Fruit fly (Drosophila melanogaster) whole organism, embryonic: ENCODE measurements around the gene CG9360.

Source experiments
- Asciz ChIP-seq: fragments of 200-800 bp; sonication (Bioruptor generic); optimal IDR thresholded peaks from 2 replicates; lab custom pipeline; 2017; ENCODE audit warnings: missing biosample characterization, mild to moderate bottlenecking, missing genetic modification characterization, missing genetic modification reagents
- CG10654 ChIP-seq: fragments of 200-800 bp; sonication (Bioruptor generic); optimal IDR thresholded peaks from 2 replicates; lab custom pipeline; 2016; ENCODE audit warnings: missing biosample characterization, missing genetic modification characterization
- CG11085 ChIP-seq: fragments of 200-800 bp; sonication (Bioruptor generic); IDR thresholded peaks from 2 replicates; pipeline ENCODE4 v1.3.6; 2022; ENCODE audit warnings: missing biosample characterization, missing genetic modification characterization
- CG13123 ChIP-seq: fragments of 200-800 bp; sonication (Bioruptor generic); optimal IDR thresholded peaks from 2 replicates; lab custom pipeline; 2016; ENCODE audit warnings: missing biosample characterization, missing genetic modification characterization
- CG13424 ChIP-seq: fragments of 200-800 bp; sonication (Bioruptor generic); optimal IDR thresholded peaks from 2 replicates; lab custom pipeline; 2019; ENCODE audit warnings: missing biosample characterization, mild to moderate bottlenecking, missing genetic modification characterization, moderate library complexity
- CG13624 ChIP-seq: fragments of 200-800 bp; sonication (Bioruptor generic); optimal IDR thresholded peaks from 2 replicates; lab custom pipeline; 2016; ENCODE audit warnings: missing biosample characterization, missing genetic modification characterization
- CG13894 ChIP-seq: fragments of 200-800 bp; sonication (Bioruptor generic); optimal IDR thresholded peaks from 3 replicates; lab custom pipeline; 2018; ENCODE audit warnings: missing biosample characterization, mild to moderate bottlenecking, missing genetic modification characterization, moderate library complexity
- CG1529 ChIP-seq: fragments of 200-800 bp; sonication (Bioruptor generic); optimal IDR thresholded peaks from 3 replicates; lab custom pipeline; 2018; ENCODE audit warnings: missing biosample characterization, missing genetic modification characterization
- CG1602 ChIP-seq: fragments of 200-800 bp; sonication (Bioruptor generic); optimal IDR thresholded peaks from 3 replicates; lab custom pipeline; 2016; ENCODE audit warnings: missing biosample characterization, missing genetic modification characterization
- CG17829 ChIP-seq: fragments of 200-800 bp; optimal IDR thresholded peaks from 2 replicates; lab custom pipeline; 2019; ENCODE audit warnings: missing biosample characterization, mild to moderate bottlenecking, missing genetic modification characterization, moderate library complexity
- CG17912 ChIP-seq: fragments of 200-800 bp; sonication (Bioruptor generic); optimal IDR thresholded peaks from 2 replicates; lab custom pipeline; 2018; ENCODE audit warnings: missing biosample characterization, mild to moderate bottlenecking, missing genetic modification characterization
- CG2202 ChIP-seq: fragments of 200-800 bp; sonication (Bioruptor generic); optimal IDR thresholded peaks from 2 replicates; lab custom pipeline; 2018; ENCODE audit warnings: missing biosample characterization, mild to moderate bottlenecking, missing genetic modification characterization
- CG32767 ChIP-seq: fragments of 200-800 bp; sonication (Bioruptor generic); IDR thresholded peaks from 2 replicates; pipeline ENCODE4 v1.3.6; 2022; ENCODE audit warnings: missing biosample characterization, missing genetic modification characterization
- CG33557 ChIP-seq: fragments of 200-800 bp; sonication (Bioruptor generic); optimal IDR thresholded peaks from 2 replicates; lab custom pipeline; 2019; ENCODE audit warnings: missing biosample characterization, mild to moderate bottlenecking, missing genetic modification characterization, moderate library complexity
- CG5953 ChIP-seq: fragments of 200-800 bp; sonication (Bioruptor generic); IDR thresholded peaks from 2 replicates; pipeline ENCODE4 v1.3.6; 2022; ENCODE audit warnings: missing biosample characterization, missing genetic modification characterization
- CG6272 ChIP-seq: fragments of 200-800 bp; sonication (Bioruptor generic); IDR thresholded peaks from 2 replicates; pipeline ENCODE4 v1.3.6; 2022; ENCODE audit warnings: missing biosample characterization, missing genetic modification characterization
- CG6765 ChIP-seq: fragments of 200-800 bp; sonication (Bioruptor generic); optimal IDR thresholded peaks from 3 replicates; lab custom pipeline; 2017; ENCODE audit warnings: missing biosample characterization, mild to moderate bottlenecking, missing genetic modification characterization
- CG8478 ChIP-seq: fragments of >200 bp; optimal IDR thresholded peaks from 2 replicates; lab custom pipeline; 2018
- CG9609 ChIP-seq: fragments of 200-800 bp; sonication (Bioruptor generic); optimal IDR thresholded peaks from 3 replicates; lab custom pipeline; 2016; ENCODE audit warnings: missing biosample characterization, missing genetic modification characterization
- Dek ChIP-seq: fragments of 200-800 bp; sonication (Bioruptor generic); optimal IDR thresholded peaks from 3 replicates; lab custom pipeline; 2019; ENCODE audit warnings: missing biosample characterization, mild to moderate bottlenecking, missing genetic modification characterization, moderate library complexity
- Dip3 ChIP-seq: fragments of 200-800 bp; sonication (Bioruptor generic); optimal IDR thresholded peaks from 3 replicates; lab custom pipeline; 2016; ENCODE audit warnings: missing biosample characterization, missing genetic modification characterization
- HLH3B ChIP-seq: fragments of 200-800 bp; sonication (Bioruptor generic); IDR thresholded peaks from 2 replicates; pipeline ENCODE4 v1.3.6; 2022; ENCODE audit warnings: missing biosample characterization, missing genetic modification characterization
- HmgZ ChIP-seq: fragments of 200-800 bp; sonication (Bioruptor generic); optimal IDR thresholded peaks from 2 replicates; lab custom pipeline; 2018; ENCODE audit warnings: missing biosample characterization, mild to moderate bottlenecking, missing genetic modification characterization
- Hr78 ChIP-seq, 2 experiments: fragments of 200-800 bp in 1 of 2; fragments of >200 bp in 1 of 2; sonication (Bioruptor generic) in 1 of 2; optimal IDR thresholded peaks; 2 replicates each; lab custom pipeline; 2017 to 2019; ENCODE audit warnings: missing biosample characterization in 2 of 2, missing genetic modification characterization in 2 of 2, mild to moderate bottlenecking in 1 of 2, moderate library complexity in 1 of 2
- Pdp1 ChIP-seq, 2 experiments: fragments of 200-800 bp; sonication (Bioruptor generic); optimal IDR thresholded peaks; 3 replicates each; lab custom pipeline; 2016; ENCODE audit warnings: missing biosample characterization in 2 of 2, missing genetic modification characterization in 2 of 2, mild to moderate bottlenecking in 1 of 2, moderate library complexity in 1 of 2
- Ptx1 ChIP-seq: fragments of 200-800 bp; sonication (Bioruptor generic); IDR thresholded peaks from 2 replicates; pipeline ENCODE4 v1.3.6; 2022; ENCODE audit warnings: missing biosample characterization, missing genetic modification characterization
- Rfx ChIP-seq: fragments of 200-800 bp; sonication (Bioruptor generic); IDR thresholded peaks from 2 replicates; pipeline ENCODE4 v1.3.6; 2022; ENCODE audit warnings: missing biosample characterization, missing genetic modification characterization
- Ssrp ChIP-seq: fragments of 200-800 bp; sonication (Bioruptor generic); optimal IDR thresholded peaks from 2 replicates; lab custom pipeline; 2018; ENCODE audit warnings: missing biosample characterization, mild to moderate bottlenecking, missing genetic modification characterization, moderate library complexity
- TFAM ChIP-seq: fragments of 200-800 bp; sonication (Bioruptor generic); optimal IDR thresholded peaks from 2 replicates; lab custom pipeline; 2017; ENCODE audit warnings: missing biosample characterization, missing genetic modification characterization, inconsistent platforms
- Trl ChIP-seq, 3 experiments: fragments of >200 bp in 2 of 3; fragments of 200-800 bp in 1 of 3; sonication (Bioruptor generic) in 1 of 3; optimal IDR thresholded peaks; 2 replicates in 1 of 3; 3 replicates in 2 of 3; lab custom pipeline; 2016 to 2017; ENCODE audit warnings: missing biosample characterization in 1 of 3, missing genetic modification characterization in 1 of 3
- bcd ChIP-seq: fragments of 200-800 bp; sonication (Bioruptor generic); optimal IDR thresholded peaks from 2 replicates; lab custom pipeline; 2017; ENCODE audit warnings: missing biosample characterization, mild to moderate bottlenecking, missing genetic modification characterization
- crol ChIP-seq: fragments of 200-800 bp; sonication (Bioruptor generic); IDR thresholded peaks from 2 replicates; pipeline ENCODE4 v1.3.6; 2022; ENCODE audit warnings: missing biosample characterization, missing genetic modification characterization
- danr ChIP-seq: fragments of 200-800 bp; sonication (Bioruptor generic); IDR thresholded peaks from 2 replicates; pipeline ENCODE4 v1.3.6; 2022; ENCODE audit warnings: missing biosample characterization, missing genetic modification characterization
- dmrt11E ChIP-seq: fragments of 200-800 bp; sonication (Bioruptor generic); optimal IDR thresholded peaks from 3 replicates; lab custom pipeline; 2018; ENCODE audit warnings: missing biosample characterization, mild to moderate bottlenecking, missing genetic modification characterization, moderate library complexity
- fd3F ChIP-seq: fragments of 200-800 bp; sonication (Bioruptor generic); optimal IDR thresholded peaks from 2 replicates; lab custom pipeline; 2018; ENCODE audit warnings: missing biosample characterization, mild to moderate bottlenecking, missing genetic modification characterization, moderate library complexity
- grn ChIP-seq: fragments of 200-800 bp; sonication (Bioruptor generic); optimal IDR thresholded peaks from 3 replicates; lab custom pipeline; 2017; ENCODE audit warnings: missing biosample characterization, missing genetic modification characterization
- hkb ChIP-seq, 2 experiments: fragments of 200-800 bp in 1 of 2; fragments of >200 bp in 1 of 2; sonication (Bioruptor generic) in 1 of 2; IDR thresholded peaks in 1 of 2; optimal IDR thresholded peaks in 1 of 2; 2 replicates each; pipeline versions ENCODE4 v1.3.6 to Lab custom; 2017 to 2022; ENCODE audit warnings: missing biosample characterization in 1 of 2, missing genetic modification characterization in 1 of 2
- hth ChIP-seq: fragments of >200 bp; optimal IDR thresholded peaks from 2 replicates; lab custom pipeline; 2017; ENCODE audit warnings: inconsistent platforms
- inv ChIP-seq: fragments of 200-800 bp; sonication (Bioruptor generic); IDR thresholded peaks from 2 replicates; pipeline ENCODE4 v1.3.6; 2022; ENCODE audit warnings: missing biosample characterization, missing genetic modification characterization; ENCODE audit not compliant: partially characterized antibody
- jigr1 ChIP-seq: fragments of 200-800 bp; sonication (Bioruptor generic); IDR thresholded peaks from 3 replicates; pipeline ENCODE4 v1.3.6; 2022; ENCODE audit warnings: missing biosample characterization, missing genetic modification characterization
- kay ChIP-seq: fragments of 200-800 bp; sonication (Bioruptor generic); optimal IDR thresholded peaks from 2 replicates; lab custom pipeline; 2016; ENCODE audit warnings: missing biosample characterization, missing genetic modification characterization
- klu ChIP-seq: fragments of 200-800 bp; sonication (Bioruptor generic); IDR thresholded peaks from 2 replicates; pipeline ENCODE4 v1.3.6; 2022; ENCODE audit warnings: missing biosample characterization, missing genetic modification characterization
- kni ChIP-seq: fragments of 200-800 bp; sonication (Bioruptor generic); optimal IDR thresholded peaks from 3 replicates; lab custom pipeline; 2017; ENCODE audit warnings: mild to moderate bottlenecking, missing biosample characterization, missing genetic modification reagents, missing genetic modification characterization
- lilli ChIP-seq: fragments of 200-800 bp; sonication (Bioruptor generic); optimal IDR thresholded peaks from 3 replicates; lab custom pipeline; 2016; ENCODE audit warnings: missing biosample characterization, missing genetic modification characterization
- mirr ChIP-seq: fragments of 200-800 bp; sonication (Bioruptor generic); optimal IDR thresholded peaks from 3 replicates; lab custom pipeline; 2018; ENCODE audit warnings: missing biosample characterization, mild to moderate bottlenecking, missing genetic modification characterization
- pros ChIP-seq: fragments of 200-800 bp; sonication (Bioruptor generic); optimal IDR thresholded peaks from 3 replicates; lab custom pipeline; 2019; ENCODE audit warnings: missing biosample characterization, mild to moderate bottlenecking, missing genetic modification characterization, moderate library complexity
- pzg ChIP-seq: fragments of 200-800 bp; sonication (Bioruptor generic); optimal IDR thresholded peaks from 3 replicates; lab custom pipeline; 2018; ENCODE audit warnings: missing biosample characterization, mild to moderate bottlenecking, missing genetic modification characterization, moderate library complexity
- sens ChIP-seq: fragments of 200-800 bp; sonication (Bioruptor generic); peaks from one replicate; lab custom pipeline; 2016; ENCODE audit warnings: missing biosample characterization, missing genetic modification characterization
- stwl ChIP-seq: fragments of 200-800 bp; sonication (Bioruptor generic); optimal IDR thresholded peaks from 3 replicates; lab custom pipeline; 2018; ENCODE audit warnings: missing biosample characterization, mild to moderate bottlenecking, missing genetic modification characterization, moderate library complexity
- z ChIP-seq: fragments of 200-800 bp; sonication (Bioruptor generic); IDR thresholded peaks from 3 replicates; pipeline ENCODE4 v1.3.6; 2022; ENCODE audit warnings: missing biosample characterization, missing genetic modification characterization
- zen ChIP-seq: fragments of 200-800 bp; sonication (Bioruptor generic); optimal IDR thresholded peaks from 3 replicates; lab custom pipeline; 2018; ENCODE audit warnings: missing biosample characterization, mild to moderate bottlenecking, missing genetic modification characterization, moderate library complexity

Gene CG9360

DNA sequence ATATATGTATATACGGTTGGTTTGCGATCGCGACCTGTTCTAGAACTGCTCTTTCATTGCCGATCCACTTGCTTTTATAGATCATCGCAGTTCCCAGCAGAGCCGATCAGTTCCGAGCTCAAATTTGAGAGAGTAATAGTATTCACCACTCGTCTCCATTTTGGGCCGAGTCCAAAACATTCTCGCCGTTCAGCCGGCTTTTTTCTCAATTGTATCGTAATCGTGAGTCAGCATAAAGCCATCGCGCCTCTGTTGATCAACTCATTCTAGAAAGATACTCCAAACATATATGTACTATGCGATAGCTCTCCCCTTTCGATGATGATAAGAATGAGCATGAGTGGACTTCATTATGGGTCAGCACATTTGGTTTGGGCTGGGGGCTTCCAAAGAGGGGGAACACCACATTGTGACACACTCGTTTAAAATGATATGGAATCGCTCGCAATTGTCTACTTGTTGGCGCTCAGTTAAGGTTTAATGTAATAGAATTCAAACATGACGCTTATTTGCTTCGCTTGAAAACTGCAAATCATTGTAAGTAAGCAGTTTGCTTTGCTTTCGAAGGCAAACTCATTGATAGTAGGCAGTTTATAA, at the start of gene CG9360:
Gene CG9360, minus strand, starts transcription at position 51 of the 597 bp plus-strand sequence.
- TF ChIP-seq CG8478 (no peak), CG13624 (GFP tag; lab: Kevin White, UChicago) (no peak), grn (GFP tag; lab: Kevin White, UChicago) (peak; percentile 90), hkb (optimal IDR thresholded peaks at IDR 0.05; lab: Kevin White, UChicago) (no peak), hkb (GFP tag; IDR thresholded peaks at IDR 0.05; lab: Robert Waterston, UW) (no peak), kni (GFP tag; lab: Kevin White, UChicago) (no peak), CG9609 (GFP tag; lab: Kevin White, UChicago) (no peak), Asciz (GFP tag; lab: Kevin White, UChicago) (no peak), CG1529 (GFP tag; lab: Kevin White, UChicago) (no peak), CG10654 (no peak), bcd (no peak), lilli (GFP tag; lab: Kevin White, UChicago) (no peak), kay (peak; percentile 67), Rfx (GFP tag; lab: Robert Waterston, UW) (no peak), hth (lab: Kevin White, UChicago) (no peak), HLH3B (no peak), CG6272 (GFP tag; lab: Robert Waterston, UW) (no peak), Trl (optimal IDR thresholded peaks at IDR 0.05; lab: Kevin White, UChicago) (peak in 1 of 2 experiments; percentile 23), Trl (GFP tag; optimal IDR thresholded peaks at IDR 0.05; lab: Kevin White, UChicago) (no peak), HmgZ (no peak), jigr1 (GFP tag; lab: Robert Waterston, UW) (no peak), zen (tag; lab: Kevin White, UChicago) (no peak), klu (no peak), Dek (tag; lab: Kevin White, UChicago) (no peak), CG13123 (GFP tag; lab: Kevin White, UChicago) (no peak), mirr (peak; percentile 67), sens (peak; percentile 37), fd3F (GFP tag; lab: Kevin White, UChicago) (no peak), CG17829 (tag; lab: Kevin White, UChicago) (no peak), CG5953 (no peak), CG32767 (GFP tag; lab: Robert Waterston, UW) (no peak), danr (GFP tag; lab: Robert Waterston, UW) (no peak), Ssrp (no peak), CG13424 (tag; lab: Kevin White, UChicago) (no peak), inv (GFP tag; lab: Robert Waterston, UW) (no peak), Dip3 (GFP tag; lab: Kevin White, UChicago) (no peak), CG11085 (GFP tag; lab: Robert Waterston, UW) (no peak), crol (GFP tag; lab: Robert Waterston, UW) (peak; percentile 71), CG13894 (no peak), TFAM (GFP tag; lab: Kevin White, UChicago) (no peak), z (peak; percentile 80; the same call in 2 of the 3 replicates), Hr78 (GFP tag; optimal IDR thresholded peaks at IDR 0.05; lab: Kevin White, UChicago) (no peak), Pdp1 (GFP tag; optimal IDR thresholded peaks at IDR 0.05; lab: Kevin White, UChicago) (no peak), stwl (tag; lab: Kevin White, UChicago) (no peak), CG33557 (GFP tag; lab: Kevin White, UChicago) (no peak), pzg (GFP tag; lab: Kevin White, UChicago) (no peak), dmrt11E (tag; lab: Kevin White, UChicago) (no peak), Ptx1 (GFP tag; lab: Robert Waterston, UW) (no peak), CG2202 (tag; lab: Kevin White, UChicago) (no peak), CG6765 (GFP tag; lab: Kevin White, UChicago) (no peak), CG1602 (GFP tag; lab: Kevin White, UChicago) (no peak), pros (no peak), CG17912 (GFP tag; lab: Kevin White, UChicago) (no peak)
